Fruit fly (Drosophila melanogaster): Measurements from ENCODE around the gene ago.

ago gene

DNA sequence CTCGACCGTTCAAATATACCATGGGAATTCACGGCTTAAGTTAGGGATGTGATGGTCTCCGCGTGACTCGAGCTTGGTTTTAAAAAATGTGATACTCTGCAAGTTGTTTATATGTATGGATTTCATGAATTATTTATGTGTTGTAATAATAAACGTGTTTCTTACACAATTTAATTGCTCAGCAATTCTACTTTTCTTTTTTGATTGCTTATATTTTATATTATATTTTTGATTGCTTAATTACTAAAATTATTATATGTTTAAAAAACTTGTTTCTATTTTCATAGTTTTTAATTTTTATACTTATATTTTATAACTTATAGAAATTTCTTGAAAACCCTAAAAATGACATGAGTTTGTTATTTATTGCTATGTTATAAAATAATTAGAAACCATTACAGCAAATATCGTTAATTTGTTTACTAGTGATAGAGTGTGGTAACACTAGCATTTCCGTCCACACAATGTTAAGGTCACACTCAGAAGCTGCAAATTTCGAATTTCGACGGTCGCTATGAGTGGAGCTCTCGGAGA, at the start of gene ago, which contains the start of gene CG1265:
Gene ago (minus strand): TSS at position 6 of the 534 bp plus-strand sequence.
Gene CG1265 (plus strand): TSS at position 476 of the 534 bp plus-strand sequence.
- TF ChIP-seq pan (optimal IDR thresholded peaks at IDR 0.05) (no peak), Dll (optimal IDR thresholded peaks at IDR 0.05) (no peak)

DNA sequence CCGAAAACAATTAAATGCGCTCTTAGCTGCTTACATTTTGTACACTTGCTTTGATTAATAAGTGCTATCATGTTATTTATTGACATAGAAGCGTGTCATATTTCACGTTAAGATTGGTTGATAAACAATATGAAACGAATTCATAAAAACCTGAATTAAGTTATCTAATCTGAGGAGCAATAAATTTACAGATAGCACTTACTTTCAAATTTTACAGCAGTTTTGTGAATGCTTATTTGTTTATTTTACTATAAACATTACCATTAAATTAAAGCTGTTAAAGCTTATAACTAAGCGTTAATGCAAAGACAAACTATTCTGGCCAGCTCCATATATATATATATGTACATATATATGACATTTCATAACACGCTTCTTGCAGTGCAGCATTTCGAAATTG, 48.0 kb upstream of the ago start:
- TF ChIP-seq psq (optimal IDR thresholded peaks at IDR 0.05) = no peak
- TF ChIP-seq EcR (GFP tag; optimal IDR thresholded peaks at IDR 0.05) = no peak
- no peak for TF ChIP-seq usp (GFP tag; optimal IDR thresholded peaks at IDR 0.05)
- no peak for TF ChIP-seq CG8478 (optimal IDR thresholded peaks at IDR 0.05)
- no peak for TF ChIP-seq Dll (optimal IDR thresholded peaks at IDR 0.05)
- no peak for TF ChIP-seq pan (optimal IDR thresholded peaks at IDR 0.05)

DNA sequence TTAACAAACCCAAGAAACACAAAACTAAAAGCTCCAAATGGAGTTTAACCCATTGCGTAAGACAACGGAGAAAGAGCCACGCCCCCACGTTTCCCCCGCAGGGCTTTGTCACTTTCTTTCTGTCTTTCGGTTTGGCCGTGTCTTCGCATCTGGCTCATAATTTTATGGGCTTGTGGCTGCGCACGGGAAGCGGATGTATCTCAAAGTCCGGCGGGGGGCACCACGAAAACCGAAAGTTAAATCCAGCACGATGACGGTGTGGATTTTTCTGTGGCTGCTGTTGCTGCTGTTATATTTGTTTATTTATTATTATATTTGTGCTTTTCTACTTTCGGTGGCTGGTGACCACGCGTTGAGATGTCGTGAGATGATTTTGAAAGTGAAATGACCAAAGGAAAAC, 42.7 kb upstream of the ago start:
- TF ChIP-seq Dll (optimal IDR thresholded peaks at IDR 0.05) (no peak), pan (optimal IDR thresholded peaks at IDR 0.05) (no peak), EcR (GFP tag; optimal IDR thresholded peaks at IDR 0.05) (no peak), psq (optimal IDR thresholded peaks at IDR 0.05) (no peak), usp (GFP tag; optimal IDR thresholded peaks at IDR 0.05) (no peak), CG8478 (optimal IDR thresholded peaks at IDR 0.05) (no peak)

DNA sequence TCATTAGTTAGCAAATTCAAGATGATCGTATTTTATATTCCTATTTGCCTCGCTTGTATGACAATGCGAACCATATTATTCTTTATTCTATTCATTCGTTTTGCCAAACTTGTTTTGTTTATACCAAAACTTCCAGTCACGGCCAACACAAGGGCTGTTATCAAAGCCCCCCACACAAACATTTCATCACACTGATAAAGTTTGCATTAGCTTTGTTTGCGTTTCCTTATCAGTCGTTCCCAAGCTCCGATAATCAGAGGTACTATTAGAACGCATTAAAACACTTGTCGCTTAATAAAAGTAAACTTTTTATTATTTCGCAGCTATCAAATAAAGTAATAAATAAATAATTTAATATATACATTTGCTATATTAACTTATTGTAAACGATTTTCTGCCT, 39.6 kb upstream of the ago start:
- TF ChIP-seq CG8478 (optimal IDR thresholded peaks at IDR 0.05) (no peak), pan (optimal IDR thresholded peaks at IDR 0.05) (no peak), psq (optimal IDR thresholded peaks at IDR 0.05) (no peak)

DNA sequence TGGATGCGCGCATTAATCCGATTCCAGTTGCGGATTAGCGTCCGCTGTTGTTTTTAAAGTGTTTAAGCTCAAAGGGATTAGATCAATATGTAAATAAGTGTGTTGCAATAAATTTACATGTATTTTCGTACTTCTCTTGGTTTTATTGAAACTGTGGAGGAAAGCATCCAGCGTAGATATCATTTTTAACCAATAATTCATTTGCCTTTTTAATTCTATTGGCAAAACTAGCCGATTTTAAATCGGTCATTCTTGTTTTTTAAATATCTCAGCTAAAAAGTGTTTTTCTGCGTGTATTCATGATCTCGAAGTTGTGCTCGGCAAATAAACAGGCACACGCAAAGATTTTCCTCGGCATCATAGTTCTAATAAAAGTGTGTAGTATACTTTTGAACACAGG, 39.2 kb upstream of the ago start:
- no peak for TF ChIP-seq psq (optimal IDR thresholded peaks at IDR 0.05)
- no peak for TF ChIP-seq pan (optimal IDR thresholded peaks at IDR 0.05)
- TF ChIP-seq EcR (GFP tag; optimal IDR thresholded peaks at IDR 0.05) = no peak
- no peak for TF ChIP-seq CG8478 (optimal IDR thresholded peaks at IDR 0.05)
- TF ChIP-seq usp (GFP tag; optimal IDR thresholded peaks at IDR 0.05) = no peak
- no peak for TF ChIP-seq Dll (optimal IDR thresholded peaks at IDR 0.05)

DNA sequence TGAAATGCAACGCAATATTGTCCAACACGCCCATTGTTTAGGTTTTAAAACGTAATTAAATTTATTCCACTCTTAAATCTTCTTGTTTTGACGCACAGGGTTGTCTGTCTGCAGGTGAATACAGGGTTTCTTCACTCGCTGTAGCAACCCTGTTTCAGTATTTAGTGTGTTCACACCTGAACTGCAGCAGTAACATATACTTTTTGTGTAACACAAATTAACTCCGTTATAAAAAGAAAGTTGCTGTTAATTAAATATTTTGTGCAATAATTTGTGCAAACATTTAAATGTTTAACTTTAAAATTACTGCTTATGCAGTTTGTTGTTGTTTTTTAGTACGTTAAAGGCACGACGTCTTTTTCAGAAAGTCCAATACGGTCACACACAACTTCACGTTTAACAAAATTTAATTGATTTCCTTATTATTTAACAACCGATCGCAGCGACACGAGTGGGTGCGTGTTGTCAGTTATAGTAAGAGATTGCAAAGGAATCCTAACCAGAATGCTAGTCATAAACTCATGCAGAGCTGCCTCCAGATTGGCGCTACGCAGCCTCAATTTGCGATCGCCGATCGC, 38.1 kb upstream of the ago start, which contains the start of the genes CG15012 and Fdx2:
Gene CG15012 (minus strand): TSS at position 127 of the 578 bp plus-strand sequence.
Gene Fdx2 (plus strand): TSS at position 363 of the 578 bp plus-strand sequence.
- TF ChIP-seq pan (optimal IDR thresholded peaks at IDR 0.05) (no peak), usp (GFP tag; optimal IDR thresholded peaks at IDR 0.05) (no peak), EcR (GFP tag; optimal IDR thresholded peaks at IDR 0.05) (no peak), CG8478 (optimal IDR thresholded peaks at IDR 0.05) (no peak), psq (optimal IDR thresholded peaks at IDR 0.05) (no peak), Dll (optimal IDR thresholded peaks at IDR 0.05) (no peak)

DNA sequence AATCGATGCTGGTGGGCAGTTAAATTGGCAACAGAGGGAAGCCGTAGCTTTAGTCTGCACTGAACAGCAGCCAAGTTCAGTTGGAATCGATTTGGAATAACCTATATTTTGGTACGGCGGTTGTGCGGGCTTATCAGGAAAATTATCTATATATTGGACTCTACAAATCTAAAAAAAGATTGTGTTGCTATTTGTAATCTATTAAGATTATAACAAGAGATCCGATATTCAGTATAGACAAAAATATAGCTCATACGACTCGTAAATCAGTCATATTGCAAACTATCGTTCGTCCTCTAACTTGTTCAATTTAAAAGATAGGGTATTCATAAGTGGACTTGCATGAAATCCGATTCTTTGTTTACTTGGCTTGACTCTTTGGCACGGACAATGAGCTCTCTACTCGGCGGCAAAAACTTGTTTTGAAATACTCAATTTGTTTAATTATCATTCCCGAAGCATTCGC, 34.5 kb upstream of the ago start, which contains the start of gene Hexo1:
Gene Hexo1 (plus strand): TSS at position 51 of the 466 bp plus-strand sequence.
- TF ChIP-seq EcR (GFP tag; optimal IDR thresholded peaks at IDR 0.05) = no peak
- no peak for TF ChIP-seq usp (GFP tag; optimal IDR thresholded peaks at IDR 0.05)
- no peak for TF ChIP-seq pan (optimal IDR thresholded peaks at IDR 0.05)
- TF ChIP-seq CG8478 (optimal IDR thresholded peaks at IDR 0.05) = no peak
- no peak for TF ChIP-seq psq (optimal IDR thresholded peaks at IDR 0.05)
- no peak for TF ChIP-seq Dll (optimal IDR thresholded peaks at IDR 0.05)

DNA sequence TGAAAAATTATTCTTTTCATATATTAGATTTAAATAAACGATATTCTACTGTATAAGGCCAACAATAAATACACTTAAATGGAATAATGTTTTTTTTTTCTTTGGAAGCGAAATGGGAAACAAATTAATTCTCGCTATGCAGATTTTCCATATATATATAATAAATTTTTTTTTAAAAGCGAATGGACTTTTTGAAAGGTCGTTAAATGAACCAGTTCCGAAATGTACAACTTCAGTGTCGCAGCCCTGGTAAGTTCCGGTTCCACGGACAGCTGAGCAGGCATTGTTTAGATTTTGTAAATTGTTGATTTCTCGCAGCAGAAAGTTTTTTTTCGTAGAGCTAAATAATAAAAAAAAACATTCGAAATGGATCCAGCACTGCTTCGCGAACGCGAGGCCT, 32.7 kb upstream of the ago start, which contains the start of gene TfIIEbeta:
Gene TfIIEbeta (plus strand): TSS at position 255 of the 400 bp plus-strand sequence.
- TF ChIP-seq usp (GFP tag; optimal IDR thresholded peaks at IDR 0.05) (no peak), pan (optimal IDR thresholded peaks at IDR 0.05) (no peak), CG8478 (optimal IDR thresholded peaks at IDR 0.05) (no peak), EcR (GFP tag; optimal IDR thresholded peaks at IDR 0.05) (no peak), Dll (optimal IDR thresholded peaks at IDR 0.05) (no peak), psq (optimal IDR thresholded peaks at IDR 0.05) (no peak)

DNA sequence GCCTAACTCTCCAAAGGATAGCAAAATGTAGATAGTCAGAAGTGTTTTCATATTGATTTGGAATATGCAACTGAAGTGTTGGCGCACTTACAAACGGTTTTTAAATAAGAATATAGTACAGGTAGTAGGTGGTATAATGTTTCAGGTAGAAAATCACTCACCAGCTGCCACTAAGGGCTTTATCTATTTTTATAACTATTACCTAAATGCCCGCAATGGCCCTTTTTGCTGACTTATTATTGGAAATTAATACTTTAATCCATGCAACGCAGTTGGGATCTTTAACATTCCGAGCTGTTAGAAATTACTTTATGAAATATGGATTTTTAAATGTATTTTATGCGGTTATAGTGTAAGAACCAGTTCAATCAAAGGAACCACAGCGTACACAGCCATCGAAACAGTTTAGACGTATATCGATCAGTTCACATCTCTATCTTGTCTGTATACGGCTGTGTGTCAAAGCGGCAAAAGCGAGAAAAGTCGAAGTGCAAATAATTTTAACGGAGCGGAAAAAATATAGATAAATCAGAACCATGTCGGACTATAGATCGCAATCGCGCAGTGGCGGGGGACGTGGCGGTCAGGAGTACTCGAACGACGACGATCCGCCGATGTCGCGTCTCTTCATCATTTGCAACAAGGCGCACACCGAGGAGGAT, 29.5 kb upstream of the ago start, which contains the start of the genes srw and CG1316:
Gene srw (minus strand): TSS at position 51 of the 662 bp plus-strand sequence.
Gene CG1316 (plus strand): TSS at position 424 of the 662 bp plus-strand sequence.
- TF ChIP-seq EcR (GFP tag; optimal IDR thresholded peaks at IDR 0.05) (no peak), CG8478 (optimal IDR thresholded peaks at IDR 0.05) (no peak), psq (optimal IDR thresholded peaks at IDR 0.05) (no peak), usp (GFP tag; optimal IDR thresholded peaks at IDR 0.05) (no peak), Dll (optimal IDR thresholded peaks at IDR 0.05) (no peak), pan (optimal IDR thresholded peaks at IDR 0.05) (no peak)

DNA sequence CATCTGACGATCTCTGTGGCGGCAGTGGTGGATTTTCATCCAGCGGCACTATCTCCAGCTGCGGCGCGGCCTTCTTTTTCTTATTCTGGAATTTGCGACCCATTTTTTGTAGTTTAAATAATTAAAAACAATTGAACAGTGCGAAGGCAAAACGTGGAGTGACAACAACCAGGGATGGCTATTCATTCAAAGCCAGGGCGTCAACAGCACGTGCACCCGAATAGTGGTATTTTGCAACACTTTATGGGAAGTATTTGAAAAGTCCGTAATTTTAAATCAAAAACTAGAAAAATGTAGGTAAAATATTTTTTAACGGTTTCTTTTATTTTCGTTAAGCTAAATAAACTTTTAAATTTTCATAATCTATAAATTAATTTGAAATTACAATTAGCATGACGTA, 28.5 kb upstream of the ago start, which contains the start of gene CG11583:
Gene CG11583 (minus strand): TSS at position 191 of the 400 bp plus-strand sequence.
- TF ChIP-seq Dll (optimal IDR thresholded peaks at IDR 0.05) = no peak
- TF ChIP-seq pan (optimal IDR thresholded peaks at IDR 0.05) = no peak

DNA sequence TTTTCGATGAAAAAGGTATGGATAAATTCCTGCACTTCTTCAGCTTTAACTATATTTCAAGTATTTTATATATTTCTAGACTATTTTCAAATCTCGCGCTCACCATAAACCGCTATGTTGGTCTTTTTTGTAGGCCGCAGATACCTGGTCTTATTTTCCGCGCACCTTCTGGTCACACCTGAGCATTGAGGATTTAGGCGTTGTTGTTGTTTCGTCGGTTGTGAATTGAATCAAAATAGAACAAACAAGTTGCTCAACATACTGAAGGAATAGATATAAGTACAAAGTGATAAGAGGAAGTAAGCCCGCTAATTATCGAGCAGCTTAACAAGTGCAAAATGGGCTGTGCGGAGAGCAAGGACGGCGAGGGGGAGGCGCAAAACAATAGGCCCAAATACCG, 23.7 kb upstream of the ago start, which contains the start of gene Ctl1:
Gene Ctl1 (plus strand): TSS at position 167 of the 400 bp plus-strand sequence.
- no peak for TF ChIP-seq CG8478 (optimal IDR thresholded peaks at IDR 0.05)
- no peak for TF ChIP-seq Dll (optimal IDR thresholded peaks at IDR 0.05)
- no peak for TF ChIP-seq usp (GFP tag; optimal IDR thresholded peaks at IDR 0.05)
- TF ChIP-seq EcR (GFP tag; optimal IDR thresholded peaks at IDR 0.05) = no peak
- TF ChIP-seq psq (optimal IDR thresholded peaks at IDR 0.05) = no peak
- no peak for TF ChIP-seq pan (optimal IDR thresholded peaks at IDR 0.05)

DNA sequence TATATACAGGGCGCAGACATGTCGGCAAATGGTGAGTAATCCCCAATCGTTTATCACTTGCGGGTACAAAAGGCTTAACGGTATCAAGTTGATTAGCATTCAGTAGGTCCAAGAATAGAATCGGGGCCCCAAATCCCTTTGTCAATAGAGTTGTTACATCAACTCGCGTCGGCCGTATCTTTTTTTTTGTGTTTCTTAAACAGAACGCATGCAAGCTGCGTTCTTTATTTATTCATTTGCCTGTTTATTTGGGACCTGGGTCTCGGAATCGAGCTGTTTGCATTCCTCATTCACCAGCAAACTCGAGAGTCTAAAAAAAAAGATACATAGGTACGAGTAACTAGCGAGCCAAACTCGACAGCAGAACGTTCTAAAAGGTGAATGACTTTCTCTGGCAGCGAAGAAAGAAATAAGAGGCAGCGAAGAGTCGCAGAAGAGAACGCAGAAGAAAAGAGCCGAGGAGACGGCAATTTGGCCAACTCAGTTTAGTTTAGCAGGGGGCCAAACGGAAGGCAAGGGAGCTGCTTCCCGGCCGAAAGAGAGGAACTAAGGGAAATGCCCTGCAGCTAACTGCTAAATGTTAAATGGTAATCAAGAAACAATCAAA, 18.2 kb upstream of the ago start:
- TF ChIP-seq psq (optimal IDR thresholded peaks at IDR 0.05) (no peak), Dll (optimal IDR thresholded peaks at IDR 0.05) (no peak), EcR (GFP tag; optimal IDR thresholded peaks at IDR 0.05) (peak; percentile 13 to 89)

Measured in whole organism.